Worm (Caenorhabditis elegans): ENCODE data around the gene srbc-42.

ce11 chrV:2228781-2229180 lies 37.8 kb upstream of the srbc-42 start, which contains the start of gene nhr-126:
- TF ChIP-seq nhr-25 (tag; optimal IDR thresholded peaks at IDR 0.05) (no peak), elt-1 (tag; optimal IDR thresholded peaks at IDR 0.05) (no peak), dmd-4 (tag; optimal IDR thresholded peaks at IDR 0.05) (no peak), nhr-12 (tag; optimal IDR thresholded peaks at IDR 0.05) (no peak), sma-3 (GFP tag; optimal IDR thresholded peaks at IDR 0.05) (no peak)

Measured in whole organism, L2 larva.